Worm (Caenorhabditis elegans) whole organism, early embryonic: ENCODE results near the gene puf-7.
"Not testable (repeated sequence)": the region's sequence is repeated elsewhere in the genome, so short reads cannot be mapped to it uniquely, and the experiment has no call there.

Experiments used
- B0310.2 ChIP-seq: sonication (generic microtip); optimal IDR thresholded peaks from 2 replicates; lab custom pipeline; 2016; ENCODE audit warnings: mild to moderate bottlenecking, missing genetic modification characterization, missing compliant biosample characterization
- F13C5.2 ChIP-seq: sonication (generic microtip); optimal IDR thresholded peaks from 2 replicates; lab custom pipeline; 2017; ENCODE audit warnings: mild to moderate bottlenecking, missing genetic modification characterization, inconsistent platforms, missing compliant biosample characterization
- aly-1 ChIP-seq: sonication (generic microtip); optimal IDR thresholded peaks from 2 replicates; lab custom pipeline; 2016; ENCODE audit warnings: missing genetic modification characterization, missing compliant biosample characterization
- ama-1 ChIP-seq: fragments of 150-350 bp; optimal IDR thresholded peaks from 2 replicates; lab custom pipeline; 2014
- ets-7 ChIP-seq: sonication (generic microtip); optimal IDR thresholded peaks from 2 replicates; lab custom pipeline; 2016; ENCODE audit warnings: missing genotype, missing genetic modification characterization, missing compliant biosample characterization
- hmbx-1 ChIP-seq: sonication (generic microtip); optimal IDR thresholded peaks from 2 replicates; lab custom pipeline; 2016; ENCODE audit warnings: mild to moderate bottlenecking, missing genetic modification characterization, missing compliant biosample characterization
- hmg-4 ChIP-seq: fragments of 200-800 bp; sonication (Bioruptor generic); optimal IDR thresholded peaks from 2 replicates; lab custom pipeline; 2018; ENCODE audit warnings: mild to moderate bottlenecking, missing genetic modification characterization, missing compliant biosample characterization
- sea-1 ChIP-seq: fragments of 200-800 bp; sonication (Bioruptor generic); conservative IDR thresholded peaks from 2 replicates; pipeline ENCODE4 v1.3.6; 2022; ENCODE audit warnings: missing genetic modification characterization, missing compliant biosample characterization
- tbx-37 ChIP-seq: fragments of 200-800 bp; sonication (Bioruptor generic); conservative IDR thresholded peaks from 2 replicates; pipeline ENCODE4 v1.3.6; 2022; ENCODE audit warnings: missing genetic modification reagents, missing genetic modification characterization, missing compliant biosample characterization

- TF ChIP-seq hmbx-1 (tag; lab: Kevin White, UChicago); sea-1 (GFP tag; lab: Robert Waterston, UW); aly-1 (tag; lab: Kevin White, UChicago); hmg-4 (GFP tag; lab: Kevin White, UChicago); tbx-37; F13C5.2; B0310.2 (tag; lab: Kevin White, UChicago); ets-7 (tag; lab: Kevin White, UChicago); ama-1 (lab: Kevin White, UChicago): not testable (repeated sequence)
These were observed 30.5 kb upstream of the puf-7 start, which contains the start of gene Y4C6A.3 for ce11 chrIV:5455999-5456398.
